Worm (Caenorhabditis elegans) whole organism, L3 larva: ENCODE results near the gene rec-8.

ENCODE experiments used
- ama-1 ChIP-seq: fragments of 150-350 bp; optimal IDR thresholded peaks from 2 replicates; lab custom pipeline; 2018
- ceh-28 ChIP-seq: fragments of 150-350 bp; optimal IDR thresholded peaks from 2 replicates; lab custom pipeline; 2014; ENCODE audit warnings: missing biosample characterization, missing genetic modification reagents, missing genetic modification characterization
- pha-4 ChIP-seq: fragments of 150-350 bp; optimal IDR thresholded peaks from 2 replicates; lab custom pipeline; 2014; ENCODE audit warnings: missing biosample characterization, missing genetic modification reagents, missing genetic modification characterization

- TF ChIP-seq ama-1 (lab: Kevin White, UChicago) (no peak), ceh-28 (tag; lab: Kevin White, UChicago) (no peak), pha-4 (tag; lab: Kevin White, UChicago) (no peak)
These were observed 29.1 kb downstream of the rec-8 start, which contains the start of gene fat-2 for ce11 chrIV:13323823-13324359.
